Worm (Caenorhabditis elegans): ENCODE measurements around the gene C25E10.13.

C25E10.13 gene

ce11 chrV:9079965-9080432, 20.5 kb downstream of the C25E10.13 start (continued):
- peak; percentile 87 for TF ChIP-seq ztf-22 (GFP tag; optimal IDR thresholded peaks at IDR 0.05)

ce11 chrV:9081410-9081809, 21.9 kb downstream of the C25E10.13 start:
- no peak for TF ChIP-seq atf-7 (tag; optimal IDR thresholded peaks at IDR 0.05)
- TF ChIP-seq tbx-9 (tag; optimal IDR thresholded peaks at IDR 0.05; ENCODE audit: borderline replicate concordance) = no peak
- no peak for TF ChIP-seq rpc-1 (optimal IDR thresholded peaks at IDR 0.05)
- TF ChIP-seq rpc-1 (tag; optimal IDR thresholded peaks at IDR 0.05) = no peak
- TF ChIP-seq aptf-3 (GFP tag; IDR thresholded peaks at IDR 0.05) = no peak
- no peak for TF ChIP-seq ceh-100 (GFP tag; IDR thresholded peaks at IDR 0.05)
- no peak for TF ChIP-seq mcd-1 (GFP tag; IDR thresholded peaks at IDR 0.05)
- no peak for TF ChIP-seq zim-3 (tag; optimal IDR thresholded peaks at IDR 0.05)
- no peak for TF ChIP-seq nhr-27 (tag; optimal IDR thresholded peaks at IDR 0.05)
- no peak for TF ChIP-seq ztf-28 (GFP tag; IDR thresholded peaks at IDR 0.05)
- TF ChIP-seq somi-1 (GFP tag; optimal IDR thresholded peaks at IDR 0.05) = no peak
- no peak for TF ChIP-seq rcor-1 (GFP tag; IDR thresholded peaks at IDR 0.05)
- TF ChIP-seq ZK185.1 (tag; optimal IDR thresholded peaks at IDR 0.05; ENCODE audit: poor library complexity, severe bottlenecking) = peak; percentile 17
- TF ChIP-seq lin-40 (tag; optimal IDR thresholded peaks at IDR 0.05) = no peak
- TF ChIP-seq pha-4 (tag; optimal IDR thresholded peaks at IDR 0.05) = no peak
- no peak for TF ChIP-seq F33H1.4 (GFP tag; IDR thresholded peaks at IDR 0.05)
- no peak for TF ChIP-seq lsy-27 (tag; optimal IDR thresholded peaks at IDR 0.05; ENCODE audit: borderline replicate concordance, insufficient read depth)
- no peak for TF ChIP-seq zfh-2 (GFP tag; conservative IDR thresholded peaks at IDR 0.05)
- no peak for TF ChIP-seq lsl-1 (GFP tag; optimal IDR thresholded peaks at IDR 0.05)
- no peak for TF ChIP-seq Y95B8A.8 (GFP tag; IDR thresholded peaks at IDR 0.05)
- TF ChIP-seq ccch-3 (GFP tag; optimal IDR thresholded peaks at IDR 0.05) = no peak
- no peak for TF ChIP-seq cebp-1 (GFP tag; IDR thresholded peaks at IDR 0.05)
- TF ChIP-seq cebp-1 (tag; optimal IDR thresholded peaks at IDR 0.05) = peak; percentile 13
- peak; percentile 62 for TF ChIP-seq nhr-80 (tag; optimal IDR thresholded peaks at IDR 0.05)
- TF ChIP-seq nhr-90 (tag; optimal IDR thresholded peaks at IDR 0.05) = no peak
- no peak for TF ChIP-seq snpc-1.3 (tag; optimal IDR thresholded peaks at IDR 0.05; ENCODE audit: insufficient read depth)
- no peak for TF ChIP-seq hlh-12 (tag; optimal IDR thresholded peaks at IDR 0.05)
- TF ChIP-seq attf-6 (GFP tag; IDR thresholded peaks at IDR 0.05) = no peak

ce11 chrV:9082350-9082749, 22.8 kb downstream of the C25E10.13 start:
- no peak for TF ChIP-seq F23B12.7 (tag; optimal IDR thresholded peaks at IDR 0.05; ENCODE audit: insufficient read depth)
- TF ChIP-seq chd-7 (tag; optimal IDR thresholded peaks at IDR 0.05) = no peak
- TF ChIP-seq rpc-1 (optimal IDR thresholded peaks at IDR 0.05) = no peak
- no peak for TF ChIP-seq rpc-1 (tag; optimal IDR thresholded peaks at IDR 0.05)
- TF ChIP-seq bed-1 (GFP tag; IDR thresholded peaks at IDR 0.05) = no peak

DNA sequence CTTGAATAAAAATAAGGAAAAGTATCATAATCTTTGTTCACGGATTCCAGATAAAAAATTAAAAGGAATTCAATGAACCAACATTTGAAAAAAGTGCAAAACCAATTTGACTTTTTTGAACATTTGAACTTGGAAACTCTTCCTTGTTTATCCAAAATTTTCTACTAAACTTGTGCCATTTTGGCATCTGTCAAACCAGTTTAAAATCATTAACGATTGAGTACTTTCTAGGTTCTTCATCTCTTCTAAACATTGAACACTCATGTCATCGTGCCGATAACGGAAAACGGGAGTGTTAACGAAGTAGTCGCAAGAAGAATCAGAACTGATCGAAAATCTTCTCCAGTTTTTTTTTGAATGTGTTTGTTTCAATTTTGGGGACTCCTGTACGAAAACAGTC, 24.7 kb downstream of the C25E10.13 start:
- TF ChIP-seq madf-8 (GFP tag; conservative IDR thresholded peaks at IDR 0.05) (no peak), dox-1 (GFP tag; IDR thresholded peaks at IDR 0.05) (no peak), lin-40 (tag; optimal IDR thresholded peaks at IDR 0.05) (no peak), nhr-80 (tag; optimal IDR thresholded peaks at IDR 0.05) (no peak), ccch-3 (GFP tag; optimal IDR thresholded peaks at IDR 0.05) (no peak), madf-10 (tag; optimal IDR thresholded peaks at IDR 0.05) (no peak)
